Fruit fly (Drosophila melanogaster): ENCODE measurements around the gene Axn.

Gene Axn

dm6 chr3R:30046029-30047001 is 23.7 kb downstream of the Axn start, which contains the start of the genes RpL32 and CG7943 (continued):
- TF ChIP-seq yki (optimal IDR thresholded peaks at IDR 0.05), result no peak
- peak; percentile 80 for TF ChIP-seq Atf-2 (GFP tag; optimal IDR thresholded peaks at IDR 0.05)
- peak; percentile 95 for TF ChIP-seq tup (GFP tag; optimal IDR thresholded peaks at IDR 0.05)
- TF ChIP-seq CG7745 (tag; optimal IDR thresholded peaks at IDR 0.05), result no peak
- TF ChIP-seq sisA (GFP tag; IDR thresholded peaks at IDR 0.05), result peak; percentile 97
- peak; percentile 94 for TF ChIP-seq CG18619 (GFP tag; optimal IDR thresholded peaks at IDR 0.05)
- TF ChIP-seq otp (GFP tag; IDR thresholded peaks at IDR 0.05), result peak; percentile 91; the same call in 2 of the 3 replicates
- peak; percentile 87 for TF ChIP-seq Drgx (GFP tag; IDR thresholded peaks at IDR 0.05)
- peak; percentile 88 for TF ChIP-seq CG10979 (tag; optimal IDR thresholded peaks at IDR 0.05)
- peak; percentile 93 for TF ChIP-seq CG10366 (GFP tag; IDR thresholded peaks at IDR 0.05)
- TF ChIP-seq CG10321 (GFP tag; IDR thresholded peaks at IDR 0.05), result peak; percentile 68
- TF ChIP-seq caup (GFP tag; optimal IDR thresholded peaks at IDR 0.05; ENCODE audit: severe bottlenecking), result peak; percentile 97
- TF ChIP-seq CG7556 (GFP tag; optimal IDR thresholded peaks at IDR 0.05), result peak; percentile 83
- TF ChIP-seq CG4424 (GFP tag; optimal IDR thresholded peaks at IDR 0.05), result peak; percentile 95
- TF ChIP-seq CG12071 (GFP tag; optimal IDR thresholded peaks at IDR 0.05), result peak; percentile 94
- no peak for TF ChIP-seq corto (GFP tag; optimal IDR thresholded peaks at IDR 0.05)
- peak; percentile 87 for TF ChIP-seq ro (GFP tag; IDR thresholded peaks at IDR 0.05)
- TF ChIP-seq gfzf (GFP tag; optimal IDR thresholded peaks at IDR 0.05), result peak; percentile 75
- TF ChIP-seq Hmr (GFP tag; optimal IDR thresholded peaks at IDR 0.05), result peak; percentile 96
- peak; percentile 77 for TF ChIP-seq Spps (tag; optimal IDR thresholded peaks at IDR 0.05)
- peak; percentile 100 for TF ChIP-seq CG42726 (GFP tag; IDR thresholded peaks at IDR 0.05; ENCODE audit: partially characterized antibody)
- TF ChIP-seq PHDP (tag; optimal IDR thresholded peaks at IDR 0.05), result peak; percentile 91
- peak; percentile 92 for TF ChIP-seq Asciz (GFP tag; optimal IDR thresholded peaks at IDR 0.05)
- peak in 1 of 2 experiments; percentile 65 for TF ChIP-seq Eip74EF (GFP tag; optimal IDR thresholded peaks at IDR 0.05)
- TF ChIP-seq HmgZ (tag; optimal IDR thresholded peaks at IDR 0.05), result peak; percentile 91
- peak; percentile 82 for TF ChIP-seq Ssrp (tag; optimal IDR thresholded peaks at IDR 0.05)
- TF ChIP-seq CG4820 (GFP tag; optimal IDR thresholded peaks at IDR 0.05), result peak; percentile 92
- peak; percentile 90 for TF ChIP-seq en (GFP tag; optimal IDR thresholded peaks at IDR 0.05)
- peak; percentile 96 for TF ChIP-seq sens-2 (GFP tag; IDR thresholded peaks at IDR 0.05)
- peak; percentile 84 for TF ChIP-seq CG17802 (tag; optimal IDR thresholded peaks at IDR 0.05)
- peak; percentile 93 for TF ChIP-seq CG17359 (tag; optimal IDR thresholded peaks at IDR 0.05)
- TF ChIP-seq sima (GFP tag; optimal IDR thresholded peaks at IDR 0.05), result peak; percentile 97
- peak; percentile 86 for TF ChIP-seq Nf-YA (GFP tag; IDR thresholded peaks at IDR 0.05)
- TF ChIP-seq fd102C (GFP tag; optimal IDR thresholded peaks at IDR 0.05), result peak; percentile 81
- TF ChIP-seq Atf3 (GFP tag; optimal IDR thresholded peaks at IDR 0.05), result peak; percentile 89
- TF ChIP-seq Kr (GFP tag; optimal IDR thresholded peaks at IDR 0.05), result peak; percentile 20
- peak; percentile 71 for TF ChIP-seq Deaf1 (tag; optimal IDR thresholded peaks at IDR 0.05)
- no peak for TF ChIP-seq fru (optimal IDR thresholded peaks at IDR 0.05)
- TF ChIP-seq ems (GFP tag; optimal IDR thresholded peaks at IDR 0.05), result peak; percentile 97
- TF ChIP-seq CHES-1-like (GFP tag; optimal IDR thresholded peaks at IDR 0.05), result peak; percentile 91
- TF ChIP-seq CG15696 (tag; optimal IDR thresholded peaks at IDR 0.05), result peak; percentile 81
- TF ChIP-seq CG16863 (GFP tag; optimal IDR thresholded peaks at IDR 0.05), result peak; percentile 86
- peak; percentile 95 for TF ChIP-seq crc (GFP tag; optimal IDR thresholded peaks at IDR 0.05)
- peak; percentile 97 for TF ChIP-seq ind (GFP tag; optimal IDR thresholded peaks at IDR 0.05)
- peak; percentile 85 for TF ChIP-seq CG7839 (tag; optimal IDR thresholded peaks at IDR 0.05)
- peak; percentile 85 for TF ChIP-seq gcm2 (GFP tag; optimal IDR thresholded peaks at IDR 0.05)
- peak; percentile 83 for TF ChIP-seq tx (GFP tag; optimal IDR thresholded peaks at IDR 0.05)
- peak; percentile 74 for TF ChIP-seq sd (tag; optimal IDR thresholded peaks at IDR 0.05)

All from whole organism, embryonic.